Fruit fly (Drosophila melanogaster) whole organism, pupa: ENCODE results near the gene Gal.

ENCODE experiments used
- CG10348 ChIP-seq: fragments of 200-800 bp; sonication (Bioruptor generic); IDR thresholded peaks from 2 replicates; pipeline ENCODE4 v1.3.6; 2022; ENCODE audit warnings: missing biosample characterization, missing genetic modification characterization
- CG12605 ChIP-seq: fragments of 200-800 bp; sonication (Bioruptor generic); IDR thresholded peaks from 2 replicates; pipeline ENCODE4 v1.3.6; 2022; ENCODE audit warnings: missing biosample characterization, missing genetic modification characterization
- CG13204 ChIP-seq: fragments of 200-800 bp; sonication (Bioruptor generic); optimal IDR thresholded peaks from 2 replicates; lab custom pipeline; 2018; ENCODE audit warnings: missing biosample characterization, mild to moderate bottlenecking, missing genetic modification characterization, moderate library complexity
- CG14655 ChIP-seq: fragments of 200-800 bp; sonication (Bioruptor generic); optimal IDR thresholded peaks from 3 replicates; lab custom pipeline; 2017; ENCODE audit warnings: mild to moderate bottlenecking, missing biosample characterization, missing genetic modification reagents, missing genetic modification characterization
- CG15710 ChIP-seq: fragments of 200-800 bp; sonication (Bioruptor generic); optimal IDR thresholded peaks from 2 replicates; lab custom pipeline; 2018; ENCODE audit warnings: missing biosample characterization, mild to moderate bottlenecking, missing genetic modification characterization, moderate library complexity
- CG17806 ChIP-seq: fragments of 200-800 bp; sonication (Bioruptor generic); optimal IDR thresholded peaks from 2 replicates; lab custom pipeline; 2018; ENCODE audit warnings: missing biosample characterization, mild to moderate bottlenecking, missing genetic modification characterization, moderate library complexity
- CG32121 ChIP-seq: fragments of 200-800 bp; sonication (Bioruptor generic); IDR thresholded peaks from 2 replicates; pipeline ENCODE4 v1.3.6; 2022; ENCODE audit warnings: missing biosample characterization, missing genetic modification characterization
- CG34367 ChIP-seq: fragments of 200-800 bp; sonication (Bioruptor generic); optimal IDR thresholded peaks from 2 replicates; lab custom pipeline; 2018; ENCODE audit warnings: missing biosample characterization, mild to moderate bottlenecking, missing genetic modification characterization
- CG4496 ChIP-seq: fragments of 200-800 bp; sonication (Bioruptor generic); IDR thresholded peaks from 3 replicates; pipeline ENCODE4 v1.3.6; 2022; ENCODE audit warnings: missing biosample characterization, missing genetic modification characterization
- CG8159 ChIP-seq: fragments of 200-800 bp; sonication (Bioruptor generic); optimal IDR thresholded peaks from 3 replicates; lab custom pipeline; 2018; ENCODE audit warnings: missing biosample characterization, mild to moderate bottlenecking, missing genetic modification characterization, moderate library complexity
- CG8301 ChIP-seq: fragments of 200-800 bp; sonication (Bioruptor generic); optimal IDR thresholded peaks from 2 replicates; lab custom pipeline; 2018; ENCODE audit warnings: missing biosample characterization, mild to moderate bottlenecking, missing genetic modification characterization
- CG9948 ChIP-seq: fragments of 200-800 bp; sonication (Bioruptor generic); optimal IDR thresholded peaks from 2 replicates; lab custom pipeline; 2018; ENCODE audit warnings: missing biosample characterization, mild to moderate bottlenecking, missing genetic modification characterization, moderate library complexity
- D1 ChIP-seq: fragments of 200-800 bp; sonication (Bioruptor generic); optimal IDR thresholded peaks from 2 replicates; lab custom pipeline; 2018; ENCODE audit warnings: missing biosample characterization, mild to moderate bottlenecking, missing genetic modification characterization, moderate library complexity
- EcR ChIP-seq: fragments of 200-800 bp; sonication (Bioruptor generic); optimal IDR thresholded peaks from 3 replicates; lab custom pipeline; 2019; ENCODE audit warnings: missing biosample characterization, missing genetic modification characterization, mild to moderate bottlenecking, moderate library complexity, missing genetic modification reagents
- Ets98B ChIP-seq: fragments of 200-800 bp; sonication (Bioruptor generic); IDR thresholded peaks from 2 replicates; pipeline ENCODE4 v1.3.6; 2022; ENCODE audit warnings: missing biosample characterization, missing genetic modification characterization
- Pif1A ChIP-seq: fragments of 200-800 bp; sonication (Bioruptor generic); optimal IDR thresholded peaks from 3 replicates; lab custom pipeline; 2016; ENCODE audit warnings: missing biosample characterization, missing genetic modification characterization
- Pif1B ChIP-seq: fragments of 200-800 bp; sonication (Bioruptor generic); optimal IDR thresholded peaks from 3 replicates; lab custom pipeline; 2016; ENCODE audit warnings: missing biosample characterization, missing genetic modification characterization
- Snoo ChIP-seq: fragments of 200-800 bp; sonication (Bioruptor generic); optimal IDR thresholded peaks from 3 replicates; lab custom pipeline; 2017; ENCODE audit warnings: missing biosample characterization, mild to moderate bottlenecking, missing genetic modification characterization, inconsistent platforms
- fd96Ca ChIP-seq: fragments of 200-800 bp; sonication (Bioruptor generic); IDR thresholded peaks from 3 replicates; pipeline ENCODE4 v1.3.6; 2022; ENCODE audit warnings: missing biosample characterization, missing genetic modification characterization
- gl ChIP-seq: fragments of 200-800 bp; sonication (Bioruptor generic); optimal IDR thresholded peaks from 2 replicates; lab custom pipeline; 2018; ENCODE audit warnings: missing biosample characterization, mild to moderate bottlenecking, missing genetic modification characterization
- rn ChIP-seq: fragments of 200-800 bp; sonication (Bioruptor generic); IDR thresholded peaks from 2 replicates; pipeline ENCODE4 v1.3.6; 2022; ENCODE audit warnings: missing biosample characterization, missing genetic modification characterization

Gene Gal

DNA sequence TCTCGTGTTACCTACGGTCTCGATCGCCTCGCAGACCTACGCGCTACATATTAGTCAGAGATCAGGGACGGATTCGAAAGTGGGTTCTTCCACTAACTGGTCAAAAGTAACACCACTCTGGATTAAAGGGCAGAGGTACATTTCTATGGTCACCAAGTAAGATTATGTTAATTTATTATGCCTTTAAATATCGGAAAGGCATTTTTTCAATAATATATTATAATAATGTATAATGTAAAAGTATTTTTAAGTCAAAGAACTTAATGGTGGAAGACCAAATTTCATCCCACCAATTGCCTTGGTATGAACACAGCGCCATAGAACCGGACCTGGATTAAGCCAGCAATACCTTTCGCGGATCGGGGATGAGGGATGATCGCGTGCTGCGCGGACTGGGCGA is 16.2 kb upstream of the Gal start:
- TF ChIP-seq CG13204 (GFP tag; lab: Kevin White, UChicago) (peak; percentile 3), D1 (peak; percentile 16), EcR (GFP tag; lab: Kevin White, UChicago) (no peak), rn (no peak), CG9948 (tag; lab: Kevin White, UChicago) (peak; percentile 66), CG32121 (no peak), CG8301 (tag; lab: Kevin White, UChicago) (peak; percentile 53), Pif1A (peak; percentile 65), CG12605 (GFP tag; lab: Robert Waterston, UW) (no peak), gl (tag; lab: Kevin White, UChicago) (peak; percentile 32), fd96Ca (GFP tag; lab: Robert Waterston, UW) (peak; percentile 51; the same call in 2 of the 3 replicates), CG8159 (tag; lab: Kevin White, UChicago) (peak; percentile 83), CG4496 (GFP tag; lab: Robert Waterston, UW) (0 out of 3 replicates have a peak, but pooled peaks have one; percentile 20), CG15710 (tag; lab: Kevin White, UChicago) (peak; percentile 57), Pif1B (peak; percentile 74), Snoo (tag; lab: Kevin White, UChicago) (peak; percentile 59), CG34367 (tag; lab: Kevin White, UChicago) (peak; percentile 40), CG17806 (tag; lab: Kevin White, UChicago) (peak; percentile 76), CG10348 (no peak), CG14655 (GFP tag; lab: Kevin White, UChicago) (peak; percentile 77), Ets98B (no peak)

DNA sequence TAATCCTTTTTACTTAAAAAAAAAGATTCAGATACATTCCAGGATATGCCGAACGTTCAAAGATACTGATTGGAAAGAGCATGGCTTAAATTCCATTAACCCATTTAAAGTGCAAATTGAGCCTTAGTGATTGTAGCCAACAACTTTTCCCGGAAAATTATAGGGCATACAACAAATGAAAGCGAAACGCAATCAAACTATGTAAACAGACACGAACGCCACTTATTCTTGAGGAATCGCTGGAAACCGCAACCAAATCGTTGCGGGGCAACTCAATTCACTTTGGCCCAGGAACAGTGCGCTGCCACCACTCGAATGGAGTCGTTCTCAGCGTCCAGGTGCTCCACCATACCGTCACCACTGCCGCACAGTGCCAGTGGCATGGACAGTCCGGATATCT is 13.9 kb upstream of the Gal start, which contains the start of gene CG13996:
CG13996 (plus strand) TSS at position 301 of the 400 bp plus-strand sequence.
- TF ChIP-seq CG34367 (tag; lab: Kevin White, UChicago) (no peak), fd96Ca (GFP tag; lab: Robert Waterston, UW) (no peak), CG13204 (GFP tag; lab: Kevin White, UChicago) (no peak), Ets98B (no peak), CG17806 (tag; lab: Kevin White, UChicago) (no peak), Pif1A (no peak), CG14655 (GFP tag; lab: Kevin White, UChicago) (no peak), CG12605 (GFP tag; lab: Robert Waterston, UW) (no peak), CG8159 (tag; lab: Kevin White, UChicago) (no peak)

DNA sequence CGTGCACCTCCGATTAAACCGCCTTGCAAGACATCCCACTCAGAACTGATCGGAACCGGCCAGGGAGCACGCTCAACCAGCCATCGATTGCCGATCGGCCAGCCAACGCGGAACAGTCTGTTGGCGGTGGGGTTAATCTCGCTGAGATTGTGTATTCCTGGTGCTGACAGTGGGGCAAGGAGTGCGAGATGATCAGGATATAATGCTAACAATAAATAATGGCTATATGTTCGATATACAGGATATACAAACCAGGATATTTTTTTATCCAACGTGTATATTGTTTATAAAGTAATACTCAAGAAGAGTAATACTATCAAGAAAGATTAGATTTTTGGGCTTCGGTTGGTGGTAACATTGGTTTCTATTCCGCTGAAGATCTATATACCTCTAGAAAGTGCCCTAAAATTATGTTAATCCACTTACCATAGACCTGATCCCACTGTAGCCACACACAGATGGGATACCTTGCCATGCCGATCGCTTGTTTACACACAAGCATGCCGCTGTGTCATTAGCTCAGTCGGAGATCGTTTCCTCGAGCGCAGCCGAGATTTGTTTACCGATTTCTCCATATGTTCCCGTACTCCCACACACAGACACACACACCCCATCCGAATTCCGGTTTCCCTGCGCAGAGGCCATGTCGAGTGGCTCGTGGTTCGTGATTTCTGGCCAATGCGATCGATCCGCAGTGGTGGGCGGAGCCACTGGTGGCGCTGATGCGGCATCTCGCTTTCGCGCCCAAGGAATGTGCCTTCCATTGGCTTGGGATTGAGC is 12.9 kb upstream of the Gal start, which contains the start of gene H2.0:
H2.0 (minus strand) TSS at position 51 of the 780 bp plus-strand sequence.
- peak; percentile 79 for TF ChIP-seq CG14655 (GFP tag; lab: Kevin White, UChicago)
- peak; percentile 79 for TF ChIP-seq CG8301 (tag; lab: Kevin White, UChicago)
- TF ChIP-seq rn = 0 out of 2 replicates have a peak, but pooled peaks have one; percentile 17
- no peak for TF ChIP-seq Snoo (tag; lab: Kevin White, UChicago)
- TF ChIP-seq gl (tag; lab: Kevin White, UChicago) = peak; percentile 42
- peak; percentile 73 for TF ChIP-seq CG8159 (tag; lab: Kevin White, UChicago)
- peak; percentile 55 for TF ChIP-seq Pif1A
- 0 out of 3 replicates have a peak, but pooled peaks have one; percentile 17 for TF ChIP-seq fd96Ca (GFP tag; lab: Robert Waterston, UW)
- peak; percentile 75 for TF ChIP-seq Pif1B
- peak; percentile 21; the same call in 1 of the 2 replicates for TF ChIP-seq Ets98B
- TF ChIP-seq CG10348 = no peak
- TF ChIP-seq CG15710 (tag; lab: Kevin White, UChicago) = peak; percentile 75
- peak; percentile 62 for TF ChIP-seq CG9948 (tag; lab: Kevin White, UChicago)
- TF ChIP-seq CG32121 = no peak
- TF ChIP-seq D1 = no peak
- TF ChIP-seq CG13204 (GFP tag; lab: Kevin White, UChicago) = peak; percentile 10
- TF ChIP-seq CG4496 (GFP tag; lab: Robert Waterston, UW) = no peak; the same call in 2 of the 3 replicates

DNA sequence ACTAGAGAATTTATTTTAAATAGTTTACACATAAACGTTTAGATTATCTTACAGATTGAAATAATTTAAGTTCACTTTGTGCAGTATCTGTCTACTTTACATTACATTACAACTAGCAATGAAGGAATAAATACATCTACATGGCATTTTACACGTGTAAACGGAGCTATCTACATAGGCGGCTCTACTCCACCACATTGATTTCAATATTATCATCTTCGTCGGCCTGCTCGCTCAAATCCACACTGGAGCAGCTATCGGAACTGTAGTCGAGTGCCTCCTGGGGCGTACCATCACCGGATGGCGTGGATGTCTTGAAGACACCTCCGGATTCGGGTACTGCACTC is 6.4 kb upstream of the Gal start:
- no peak for TF ChIP-seq CG13204 (GFP tag; lab: Kevin White, UChicago)
- TF ChIP-seq CG34367 (tag; lab: Kevin White, UChicago) = no peak
- no peak for TF ChIP-seq CG8159 (tag; lab: Kevin White, UChicago)
- TF ChIP-seq D1 = no peak
- TF ChIP-seq fd96Ca (GFP tag; lab: Robert Waterston, UW) = no peak
- TF ChIP-seq CG32121 = no peak
- no peak for TF ChIP-seq CG14655 (GFP tag; lab: Kevin White, UChicago)
- TF ChIP-seq Snoo (tag; lab: Kevin White, UChicago) = no peak
- TF ChIP-seq CG15710 (tag; lab: Kevin White, UChicago) = no peak
- no peak for TF ChIP-seq rn
- TF ChIP-seq, all 21 proteins: peak for 0

DNA sequence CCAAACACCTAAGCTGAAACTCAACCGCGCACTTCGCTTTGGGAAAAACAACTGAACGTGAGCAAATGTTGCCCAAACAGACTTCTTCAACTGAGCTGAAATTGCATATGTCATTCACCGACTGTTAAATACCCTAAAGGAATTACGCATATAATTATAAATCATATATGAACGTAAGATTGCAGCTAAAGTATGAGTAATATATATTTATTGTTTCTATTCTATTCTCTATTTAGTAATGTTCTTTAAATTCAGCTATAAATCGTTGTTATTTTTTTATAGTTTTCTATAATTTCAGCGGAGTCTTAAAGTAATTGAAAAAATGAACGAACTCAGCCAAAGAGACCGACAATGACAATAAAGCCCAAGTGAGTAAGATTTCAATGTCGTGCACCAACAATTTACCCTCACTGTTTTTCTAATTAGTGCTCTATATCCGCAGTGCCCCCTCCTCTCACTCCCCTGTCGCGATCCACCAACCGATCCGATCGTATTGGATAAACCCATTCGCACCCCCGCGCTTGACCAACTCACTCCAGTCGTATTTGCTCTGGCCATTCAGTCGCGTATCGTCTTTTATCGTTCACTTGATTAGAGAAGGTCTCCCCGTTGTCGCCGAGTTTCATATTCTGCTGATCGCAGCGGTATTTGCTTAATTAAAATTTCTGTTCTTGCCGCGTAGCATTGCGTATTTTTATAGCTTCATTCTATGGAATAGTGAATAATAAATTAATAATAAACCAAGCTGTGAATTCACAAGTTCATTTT is 5.9 kb upstream of the Gal start, which contains the start of gene CG9098:
CG9098 (minus strand) TSS at position 36 of the 768 bp plus-strand sequence.
- TF ChIP-seq CG8159 (tag; lab: Kevin White, UChicago) = no peak
- no peak for TF ChIP-seq CG12605 (GFP tag; lab: Robert Waterston, UW)
- no peak for TF ChIP-seq Snoo (tag; lab: Kevin White, UChicago)
- no peak for TF ChIP-seq EcR (GFP tag; lab: Kevin White, UChicago)
- no peak for TF ChIP-seq Pif1B
- TF ChIP-seq CG15710 (tag; lab: Kevin White, UChicago) = no peak
- no peak for TF ChIP-seq gl (tag; lab: Kevin White, UChicago)
- no peak for TF ChIP-seq Ets98B
- no peak for TF ChIP-seq CG10348
- TF ChIP-seq CG17806 (tag; lab: Kevin White, UChicago) = no peak
- no peak for TF ChIP-seq CG32121
- TF ChIP-seq D1 = no peak
- no peak for TF ChIP-seq CG8301 (tag; lab: Kevin White, UChicago)
- no peak for TF ChIP-seq CG4496 (GFP tag; lab: Robert Waterston, UW)
- TF ChIP-seq, all 21 proteins: peak for 0
